Fruit fly (Drosophila melanogaster): ENCODE results near the gene Reps.

Gene Reps

dm6 chr2L:11066887-11067459, 39.5 kb downstream of the Reps start, which contains the start of gene Samuel:
Gene Samuel (minus strand): TSS chr2L:11066998.
- TF ChIP-seq sv (GFP tag; optimal IDR thresholded peaks at IDR 0.05): no peak
- TF ChIP-seq jim (GFP tag; optimal IDR thresholded peaks at IDR 0.05): no peak
- TF ChIP-seq Rel (GFP tag; optimal IDR thresholded peaks at IDR 0.05): peak; percentile 2
- peak; percentile 26 for TF ChIP-seq Rel (tag; optimal IDR thresholded peaks at IDR 0.05)
- TF ChIP-seq Sp1 (GFP tag; optimal IDR thresholded peaks at IDR 0.05): peak; percentile 22
- peak; percentile 44 for TF ChIP-seq fru (GFP tag; optimal IDR thresholded peaks at IDR 0.05)
- no peak for TF ChIP-seq dmrt93B (GFP tag; optimal IDR thresholded peaks at IDR 0.05)
- no peak for TF ChIP-seq N (GFP tag; optimal IDR thresholded peaks at IDR 0.05)
- peak; percentile 22 for TF ChIP-seq woc (GFP tag; optimal IDR thresholded peaks at IDR 0.05)
- peak; percentile 76 for TF ChIP-seq sage (GFP tag; optimal IDR thresholded peaks at IDR 0.05)
- no peak for TF ChIP-seq Hr78 (GFP tag; optimal IDR thresholded peaks at IDR 0.05)
- peak; percentile 12 to 40 for TF ChIP-seq foxo (GFP tag; optimal IDR thresholded peaks at IDR 0.05)
- peak; percentile 46 for TF ChIP-seq Hr83 (GFP tag; optimal IDR thresholded peaks at IDR 0.05; ENCODE audit: poor library complexity, severe bottlenecking)
- no peak for TF ChIP-seq Abd-B (GFP tag; optimal IDR thresholded peaks at IDR 0.05)
- TF ChIP-seq pan (optimal IDR thresholded peaks at IDR 0.05): no peak
- peak; percentile 41 for TF ChIP-seq h (GFP tag; optimal IDR thresholded peaks at IDR 0.05)
- no peak for TF ChIP-seq HLH106 (tag; optimal IDR thresholded peaks at IDR 0.05)
- TF ChIP-seq brk (GFP tag; optimal IDR thresholded peaks at IDR 0.05): peak; percentile 59
- no peak for TF ChIP-seq OdsH (GFP tag; optimal IDR thresholded peaks at IDR 0.05)
- no peak for TF ChIP-seq CG9705 (GFP tag; optimal IDR thresholded peaks at IDR 0.05)
- TF ChIP-seq CG32264 (GFP tag; optimal IDR thresholded peaks at IDR 0.05): peak; percentile 12
- peak; percentile 56 for TF ChIP-seq Vsx2 (GFP tag; optimal IDR thresholded peaks at IDR 0.05; ENCODE audit: partially characterized antibody)
- TF ChIP-seq ey (GFP tag; optimal IDR thresholded peaks at IDR 0.05): peak; percentile 38
- TF ChIP-seq usp (GFP tag; optimal IDR thresholded peaks at IDR 0.05): no peak
- no peak for TF ChIP-seq rgr (GFP tag; optimal IDR thresholded peaks at IDR 0.05)
- TF ChIP-seq lola (GFP tag; optimal IDR thresholded peaks at IDR 0.05): no peak
- no peak for TF ChIP-seq tai (GFP tag; optimal IDR thresholded peaks at IDR 0.05)
- TF ChIP-seq Myc (optimal IDR thresholded peaks at IDR 0.05): no peak
- TF ChIP-seq Hnf4 (GFP tag; optimal IDR thresholded peaks at IDR 0.05): peak; percentile 9
- TF ChIP-seq Dif (GFP tag; optimal IDR thresholded peaks at IDR 0.05; ENCODE audit: partially characterized antibody): peak; percentile 88
- TF ChIP-seq Dfd (GFP tag; optimal IDR thresholded peaks at IDR 0.05): no peak
- TF ChIP-seq psq (GFP tag; optimal IDR thresholded peaks at IDR 0.05): no peak
- TF ChIP-seq GATAd (GFP tag; optimal IDR thresholded peaks at IDR 0.05): no peak
- TF ChIP-seq dsf (GFP tag; optimal IDR thresholded peaks at IDR 0.05; ENCODE audit: borderline replicate concordance): no peak
- peak; percentile 66 for TF ChIP-seq CrebA (GFP tag; optimal IDR thresholded peaks at IDR 0.05; ENCODE audit: borderline replicate concordance)
- peak; percentile 86 to 87 for TF ChIP-seq dl (GFP tag; optimal IDR thresholded peaks at IDR 0.05; ENCODE audit: insufficient read depth in 1 of 2, partially characterized antibody in 2 of 2)
- TF ChIP-seq Mio (GFP tag; optimal IDR thresholded peaks at IDR 0.05): no peak
- TF ChIP-seq Jra (GFP tag; optimal IDR thresholded peaks at IDR 0.05): no peak
- TF ChIP-seq br (GFP tag; optimal IDR thresholded peaks at IDR 0.05): peak; percentile 55

- peak in 1 of 2 experiments; percentile 72 for TF ChIP-seq foxo (GFP tag; optimal IDR thresholded peaks at IDR 0.05)
- TF ChIP-seq rgr (GFP tag; optimal IDR thresholded peaks at IDR 0.05): peak; percentile 62
- TF ChIP-seq Hr78 (GFP tag; optimal IDR thresholded peaks at IDR 0.05): no peak
- TF ChIP-seq Rel (GFP tag; optimal IDR thresholded peaks at IDR 0.05): no peak
- TF ChIP-seq Rel (tag; optimal IDR thresholded peaks at IDR 0.05): no peak
- TF ChIP-seq fru (GFP tag; optimal IDR thresholded peaks at IDR 0.05): peak; percentile 71
- no peak for TF ChIP-seq CG9705 (GFP tag; optimal IDR thresholded peaks at IDR 0.05)
- no peak for TF ChIP-seq Hr83 (GFP tag; optimal IDR thresholded peaks at IDR 0.05; ENCODE audit: poor library complexity, severe bottlenecking)
- no peak for TF ChIP-seq N (GFP tag; optimal IDR thresholded peaks at IDR 0.05)
- peak; percentile 27 for TF ChIP-seq CG32264 (GFP tag; optimal IDR thresholded peaks at IDR 0.05)
- TF ChIP-seq woc (GFP tag; optimal IDR thresholded peaks at IDR 0.05): peak; percentile 5
- TF ChIP-seq Hnf4 (GFP tag; optimal IDR thresholded peaks at IDR 0.05): peak; percentile 45
- peak; percentile 76 for TF ChIP-seq h (GFP tag; optimal IDR thresholded peaks at IDR 0.05)
- no peak for TF ChIP-seq Dif (GFP tag; optimal IDR thresholded peaks at IDR 0.05; ENCODE audit: partially characterized antibody)
- peak; percentile 45 for TF ChIP-seq br (GFP tag; optimal IDR thresholded peaks at IDR 0.05)
- no peak for TF ChIP-seq brk (GFP tag; optimal IDR thresholded peaks at IDR 0.05)
- no peak for TF ChIP-seq Mio (GFP tag; optimal IDR thresholded peaks at IDR 0.05)
- TF ChIP-seq pan (optimal IDR thresholded peaks at IDR 0.05): no peak
- TF ChIP-seq GATAd (GFP tag; optimal IDR thresholded peaks at IDR 0.05): no peak
- TF ChIP-seq dsf (GFP tag; optimal IDR thresholded peaks at IDR 0.05; ENCODE audit: borderline replicate concordance): no peak
- TF ChIP-seq Vsx2 (GFP tag; optimal IDR thresholded peaks at IDR 0.05; ENCODE audit: partially characterized antibody): no peak
- TF ChIP-seq psq (GFP tag; optimal IDR thresholded peaks at IDR 0.05): peak; percentile 16
- peak; percentile 66 for TF ChIP-seq ey (GFP tag; optimal IDR thresholded peaks at IDR 0.05)
- TF ChIP-seq dmrt93B (GFP tag; optimal IDR thresholded peaks at IDR 0.05): no peak
- no peak for TF ChIP-seq dl (GFP tag; optimal IDR thresholded peaks at IDR 0.05; ENCODE audit: insufficient read depth in 1 of 2, partially characterized antibody in 2 of 2)
- peak; percentile 33 for TF ChIP-seq Sp1 (GFP tag; optimal IDR thresholded peaks at IDR 0.05)
- no peak for TF ChIP-seq Jra (GFP tag; optimal IDR thresholded peaks at IDR 0.05)
- TF ChIP-seq Myc (optimal IDR thresholded peaks at IDR 0.05): no peak
- no peak for TF ChIP-seq tai (GFP tag; optimal IDR thresholded peaks at IDR 0.05)
- TF ChIP-seq Abd-B (GFP tag; optimal IDR thresholded peaks at IDR 0.05): no peak
- TF ChIP-seq CrebA (GFP tag; optimal IDR thresholded peaks at IDR 0.05; ENCODE audit: borderline replicate concordance): no peak
- TF ChIP-seq jim (GFP tag; optimal IDR thresholded peaks at IDR 0.05): no peak
- TF ChIP-seq Dfd (GFP tag; optimal IDR thresholded peaks at IDR 0.05): no peak
- no peak for TF ChIP-seq lola (GFP tag; optimal IDR thresholded peaks at IDR 0.05)
- TF ChIP-seq HLH106 (tag; optimal IDR thresholded peaks at IDR 0.05): peak; percentile 55
- no peak for TF ChIP-seq usp (GFP tag; optimal IDR thresholded peaks at IDR 0.05)
- TF ChIP-seq OdsH (GFP tag; optimal IDR thresholded peaks at IDR 0.05): peak; percentile 46
Measured at dm6 chr2L:11065932-11066823, 40.3 kb downstream of the Reps start.

All from whole organism, wandering third instar larva.